1 fruit fly cellular context compared by ENCODE assay signal in the genomic region with DNA sequence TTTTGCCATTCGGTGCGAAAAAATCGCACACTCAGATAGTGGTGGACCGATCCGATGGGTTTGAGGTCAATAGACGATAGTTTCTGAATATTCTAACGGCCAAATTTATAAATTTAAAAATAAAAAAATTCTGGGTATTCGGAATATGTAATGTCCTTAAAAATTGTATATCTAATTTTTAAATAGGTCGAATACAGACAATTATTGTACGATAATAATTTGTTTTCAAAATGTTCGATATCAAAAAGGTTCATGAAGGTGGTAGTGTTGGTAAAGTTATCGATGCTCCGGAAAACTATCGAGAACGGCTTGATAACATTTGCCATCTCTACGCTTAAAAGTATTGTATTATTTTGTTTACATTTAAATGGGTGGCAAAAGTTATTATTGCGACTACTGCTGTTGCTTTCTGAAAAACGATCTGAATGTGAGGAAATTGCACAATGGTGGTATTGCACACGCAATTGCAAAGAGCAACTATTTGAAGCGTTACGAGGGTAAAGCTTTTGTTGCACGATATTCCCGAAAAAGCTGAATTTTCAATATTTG.
TF ChIP-seq lines count a peak whose summit lies in the region.

A gene (plus strand): TSS at position 315 of the 549 bp plus-strand sequence.
A gene (minus strand): TSS at position 499 of the 549 bp plus-strand sequence.

TF ChIP-seq in whole organism, embryonic, 481 proteins besides CTCF, POLR2A, EP300 and RAD21 (continued from another document and continues in another):
- TF ChIP-seq dysf (GFP tag; IDR thresholded peaks at IDR 0.05; lab: Robert Waterston, UW): peak; percentile 62; the same call in 1 of the 3 replicates
- TF ChIP-seq Usf (GFP tag; optimal IDR thresholded peaks at IDR 0.05; lab: Kevin White, UChicago): no peak
- TF ChIP-seq so (GFP tag; IDR thresholded peaks at IDR 0.05; lab: Robert Waterston, UW): no peak; the same call in 2 of the 3 replicates
- peak; percentile 73; the same call in 2 of the 3 replicates for TF ChIP-seq zen2 (GFP tag; IDR thresholded peaks at IDR 0.05; lab: Robert Waterston, UW; ENCODE audit: partially characterized antibody)
- peak; percentile 62 for TF ChIP-seq ssp (GFP tag; IDR thresholded peaks at IDR 0.05; lab: Robert Waterston, UW)
- peak; percentile 62 for TF ChIP-seq CG1602 (GFP tag; optimal IDR thresholded peaks at IDR 0.05; lab: Kevin White, UChicago)
- TF ChIP-seq kay (GFP tag; optimal IDR thresholded peaks at IDR 0.05; lab: Kevin White, UChicago): peak; percentile 53
- TF ChIP-seq Lpt (GFP tag; optimal IDR thresholded peaks at IDR 0.05; lab: Kevin White, UChicago): no peak
- no peak for TF ChIP-seq CG13894 (tag; optimal IDR thresholded peaks at IDR 0.05; lab: Kevin White, UChicago)
- TF ChIP-seq Oli (tag; optimal IDR thresholded peaks at IDR 0.05; lab: Kevin White, UChicago): peak; percentile 51
- peak; percentile 25; the same call in 1 of the 2 replicates for TF ChIP-seq vvl (GFP tag; IDR thresholded peaks at IDR 0.05; lab: Robert Waterston, UW)
- no peak for TF ChIP-seq ewg (GFP tag; optimal IDR thresholded peaks at IDR 0.05; lab: Kevin White, UChicago)
- no peak for TF ChIP-seq HmgD (GFP tag; optimal IDR thresholded peaks at IDR 0.05; lab: Kevin White, UChicago)
- TF ChIP-seq CG4730 (GFP tag; IDR thresholded peaks at IDR 0.05; lab: Robert Waterston, UW): 0 out of 2 replicates have a peak, but pooled peaks have one; percentile 25
- peak; percentile 53 for TF ChIP-seq CG12299 (tag; optimal IDR thresholded peaks at IDR 0.05; lab: Kevin White, UChicago)
- TF ChIP-seq CG12391 (tag; optimal IDR thresholded peaks at IDR 0.05; lab: Kevin White, UChicago): peak; percentile 82
- TF ChIP-seq lilli (GFP tag; optimal IDR thresholded peaks at IDR 0.05; lab: Kevin White, UChicago): peak; percentile 87
- peak; percentile 58 for TF ChIP-seq Meics (GFP tag; optimal IDR thresholded peaks at IDR 0.05; lab: Kevin White, UChicago)
- no peak for TF ChIP-seq CG10274 (GFP tag; optimal IDR thresholded peaks at IDR 0.05; lab: Kevin White, UChicago)
- no peak for TF ChIP-seq gt (GFP tag; IDR thresholded peaks at IDR 0.05; lab: Robert Waterston, UW)
- TF ChIP-seq Abd-B (GFP tag; optimal IDR thresholded peaks at IDR 0.05; lab: Kevin White, UChicago): peak; percentile 59
- no peak for TF ChIP-seq BtbVII (GFP tag; optimal IDR thresholded peaks at IDR 0.05; lab: Kevin White, UChicago)
- TF ChIP-seq kni (GFP tag; optimal IDR thresholded peaks at IDR 0.05; lab: Kevin White, UChicago): peak; percentile 14
- peak; percentile 98 for TF ChIP-seq CG10267 (tag; optimal IDR thresholded peaks at IDR 0.05; lab: Kevin White, UChicago)
- TF ChIP-seq h (optimal IDR thresholded peaks at IDR 0.05; lab: Kevin White, UChicago): no peak
- no peak for TF ChIP-seq Asciz (GFP tag; optimal IDR thresholded peaks at IDR 0.05; lab: Kevin White, UChicago)
- TF ChIP-seq CG9609 (GFP tag; optimal IDR thresholded peaks at IDR 0.05; lab: Kevin White, UChicago): peak; percentile 27
- TF ChIP-seq trem (tag; optimal IDR thresholded peaks at IDR 0.05; lab: Kevin White, UChicago): peak; percentile 86
- TF ChIP-seq pros (GFP tag; optimal IDR thresholded peaks at IDR 0.05; lab: Kevin White, UChicago): no peak
- peak; percentile 32 for TF ChIP-seq CrebB (tag; optimal IDR thresholded peaks at IDR 0.05; lab: Kevin White, UChicago)
- TF ChIP-seq tup (GFP tag; optimal IDR thresholded peaks at IDR 0.05; lab: Kevin White, UChicago): no peak
- no peak for TF ChIP-seq jigr1 (GFP tag; IDR thresholded peaks at IDR 0.05; lab: Robert Waterston, UW)
- no peak for TF ChIP-seq CG7357 (GFP tag; IDR thresholded peaks at IDR 0.05; lab: Robert Waterston, UW)
- TF ChIP-seq CG10565 (GFP tag; optimal IDR thresholded peaks at IDR 0.05; lab: Kevin White, UChicago): no peak
- TF ChIP-seq Ets97D (GFP tag; optimal IDR thresholded peaks at IDR 0.05; lab: Kevin White, UChicago): peak; percentile 75
- TF ChIP-seq CG7271 (tag; optimal IDR thresholded peaks at IDR 0.05; lab: Kevin White, UChicago): no peak
- peak; percentile 73 for TF ChIP-seq sob (GFP tag; IDR thresholded peaks at IDR 0.05; lab: Robert Waterston, UW)
- TF ChIP-seq Fer3 (tag; optimal IDR thresholded peaks at IDR 0.05; lab: Kevin White, UChicago): peak; percentile 58
- TF ChIP-seq CG32767 (GFP tag; IDR thresholded peaks at IDR 0.05; lab: Robert Waterston, UW): peak; percentile 36; the same call in 1 of the 2 replicates
- TF ChIP-seq CG2202 (tag; optimal IDR thresholded peaks at IDR 0.05; lab: Kevin White, UChicago): peak; percentile 9
- TF ChIP-seq tll (GFP tag; optimal IDR thresholded peaks at IDR 0.05; lab: Kevin White, UChicago): peak in 1 of 2 experiments; percentile 8
- TF ChIP-seq zfh1 (GFP tag; IDR thresholded peaks at IDR 0.05; lab: Robert Waterston, UW): no peak
- peak; percentile 58 for TF ChIP-seq pzg (GFP tag; optimal IDR thresholded peaks at IDR 0.05; lab: Kevin White, UChicago)
- TF ChIP-seq CG11696 (GFP tag; IDR thresholded peaks at IDR 0.05; lab: Robert Waterston, UW): no peak
- peak; percentile 87 for TF ChIP-seq CoRest (tag; optimal IDR thresholded peaks at IDR 0.05; lab: Kevin White, UChicago)
- TF ChIP-seq hth (optimal IDR thresholded peaks at IDR 0.05; lab: Kevin White, UChicago): no peak
- peak; percentile 38; the same call in 1 of the 2 replicates for TF ChIP-seq tna (GFP tag; IDR thresholded peaks at IDR 0.05; lab: Robert Waterston, UW; ENCODE audit: partially characterized antibody)
- TF ChIP-seq grn (GFP tag; optimal IDR thresholded peaks at IDR 0.05; lab: Kevin White, UChicago): no peak
- TF ChIP-seq H15 (GFP tag; IDR thresholded peaks at IDR 0.05; lab: Robert Waterston, UW): no peak
- TF ChIP-seq yki (optimal IDR thresholded peaks at IDR 0.05; lab: Kevin White, UChicago): no peak
- TF ChIP-seq slbo (GFP tag; IDR thresholded peaks at IDR 0.05; lab: Robert Waterston, UW): peak; percentile 80
- peak; percentile 64 for TF ChIP-seq PHDP (tag; optimal IDR thresholded peaks at IDR 0.05; lab: Kevin White, UChicago)
- peak; percentile 57 for TF ChIP-seq CG33213 (GFP tag; optimal IDR thresholded peaks at IDR 0.05; lab: Kevin White, UChicago)
- peak; percentile 75; the same call in 2 of the 4 replicates for TF ChIP-seq chinmo (GFP tag; IDR thresholded peaks at IDR 0.05; lab: Robert Waterston, UW; ENCODE audit: partially characterized antibody)
- TF ChIP-seq CG17612 (GFP tag; IDR thresholded peaks at IDR 0.05; lab: Robert Waterston, UW): no peak
- TF ChIP-seq CG15269 (tag; optimal IDR thresholded peaks at IDR 0.05; lab: Kevin White, UChicago): no peak
- no peak for TF ChIP-seq prd (optimal IDR thresholded peaks at IDR 0.05; lab: Kevin White, UChicago)
- peak; percentile 74; the same call in 2 of the 3 replicates for TF ChIP-seq prd (GFP tag; IDR thresholded peaks at IDR 0.05; lab: Robert Waterston, UW)
- TF ChIP-seq Ets65A (GFP tag; lab: Kevin White, UChicago): peak; percentile 95
- TF ChIP-seq Myb (GFP tag; optimal IDR thresholded peaks at IDR 0.05; lab: Kevin White, UChicago): peak; percentile 85
- peak; percentile 79 for TF ChIP-seq phol (tag; optimal IDR thresholded peaks at IDR 0.05; lab: Kevin White, UChicago)
- no peak for TF ChIP-seq Sry-β (GFP tag; optimal IDR thresholded peaks at IDR 0.05; lab: Kevin White, UChicago)
- no peak for TF ChIP-seq ara (GFP tag; IDR thresholded peaks at IDR 0.05; lab: Robert Waterston, UW)
- TF ChIP-seq CG12942 (GFP tag; optimal IDR thresholded peaks at IDR 0.05; lab: Kevin White, UChicago): peak; percentile 60
- no peak for TF ChIP-seq gsb-n (tag; optimal IDR thresholded peaks at IDR 0.05; lab: Kevin White, UChicago)
- peak; percentile 68 for TF ChIP-seq ftz-f1 (GFP tag; optimal IDR thresholded peaks at IDR 0.05; lab: Kevin White, UChicago)
- peak; percentile 10 for TF ChIP-seq CG3163 (GFP tag; optimal IDR thresholded peaks at IDR 0.05; lab: Kevin White, UChicago)
- no peak for TF ChIP-seq br (optimal IDR thresholded peaks at IDR 0.05; lab: Kevin White, UChicago)
- no peak for TF ChIP-seq aop (GFP tag; IDR thresholded peaks at IDR 0.05; lab: Robert Waterston, UW)
- peak; percentile 56 for TF ChIP-seq CG4820 (GFP tag; optimal IDR thresholded peaks at IDR 0.05; lab: Kevin White, UChicago)
- peak; percentile 56 for TF ChIP-seq CHES-1-like (GFP tag; optimal IDR thresholded peaks at IDR 0.05; lab: Kevin White, UChicago)
- TF ChIP-seq z (GFP tag; IDR thresholded peaks at IDR 0.05; lab: Robert Waterston, UW): no peak
- TF ChIP-seq CG33557 (GFP tag; optimal IDR thresholded peaks at IDR 0.05; lab: Kevin White, UChicago): peak; percentile 61
- TF ChIP-seq Dip2 (GFP tag; IDR thresholded peaks at IDR 0.05; lab: Robert Waterston, UW): no peak
- peak; percentile 65 for TF ChIP-seq al (GFP tag; IDR thresholded peaks at IDR 0.05; lab: Robert Waterston, UW)
- peak; percentile 50 for TF ChIP-seq CG10654 (GFP tag; optimal IDR thresholded peaks at IDR 0.05; lab: Kevin White, UChicago)
- TF ChIP-seq zen (tag; optimal IDR thresholded peaks at IDR 0.05; lab: Kevin White, UChicago): peak; percentile 37
- peak; percentile 83 for TF ChIP-seq CG15514 (GFP tag; optimal IDR thresholded peaks at IDR 0.05; lab: Kevin White, UChicago)
- no peak for TF ChIP-seq Stat92E (GFP tag; optimal IDR thresholded peaks at IDR 0.05; lab: Kevin White, UChicago)
- TF ChIP-seq schlank (tag; optimal IDR thresholded peaks at IDR 0.05; lab: Kevin White, UChicago): no peak
- no peak; the same call in 1 of the 2 replicates for TF ChIP-seq HLH3B (GFP tag; IDR thresholded peaks at IDR 0.05; lab: Robert Waterston, UW)
- peak; percentile 74; the same call in 1 of the 3 replicates for TF ChIP-seq Opbp (GFP tag; IDR thresholded peaks at IDR 0.05; lab: Robert Waterston, UW; ENCODE audit: partially characterized antibody)
- no peak for TF ChIP-seq p53 (GFP tag; optimal IDR thresholded peaks at IDR 0.05; lab: Kevin White, UChicago)
- no peak for TF ChIP-seq CG3726 (GFP tag; IDR thresholded peaks at IDR 0.05; lab: Robert Waterston, UW)
- peak; percentile 76; the same call in 2 of the 3 replicates for TF ChIP-seq Dbx (GFP tag; IDR thresholded peaks at IDR 0.05; lab: Robert Waterston, UW)
- TF ChIP-seq sr (GFP tag; IDR thresholded peaks at IDR 0.05; lab: Robert Waterston, UW): no peak
- TF ChIP-seq CG12155 (GFP tag; optimal IDR thresholded peaks at IDR 0.05; lab: Kevin White, UChicago): peak; percentile 80
- TF ChIP-seq cg (GFP tag; optimal IDR thresholded peaks at IDR 0.05; lab: Kevin White, UChicago): no peak
- TF ChIP-seq Aef1 (GFP tag; IDR thresholded peaks at IDR 0.05; lab: Robert Waterston, UW): peak; percentile 60; the same call in 2 of the 3 replicates
- TF ChIP-seq HLHmδ (GFP tag; optimal IDR thresholded peaks at IDR 0.05; lab: Kevin White, UChicago): no peak
- peak; percentile 14 for TF ChIP-seq CG9797 (GFP tag; optimal IDR thresholded peaks at IDR 0.05; lab: Kevin White, UChicago)
- peak; percentile 16 for TF ChIP-seq psq (GFP tag; optimal IDR thresholded peaks at IDR 0.05; lab: Kevin White, UChicago)
- no peak for TF ChIP-seq CG12071 (GFP tag; optimal IDR thresholded peaks at IDR 0.05; lab: Kevin White, UChicago)
- TF ChIP-seq bsh (GFP tag; optimal IDR thresholded peaks at IDR 0.05; lab: Kevin White, UChicago): peak in 1 of 2 experiments; percentile 48
- no peak for TF ChIP-seq oc (tag; optimal IDR thresholded peaks at IDR 0.05; lab: Kevin White, UChicago)
- TF ChIP-seq CG12104 (GFP tag; optimal IDR thresholded peaks at IDR 0.05; lab: Kevin White, UChicago): peak; percentile 56
- TF ChIP-seq CG17361 (GFP tag; IDR thresholded peaks at IDR 0.05; lab: Robert Waterston, UW): peak; percentile 77
- peak; percentile 41 for TF ChIP-seq Six4 (GFP tag; optimal IDR thresholded peaks at IDR 0.05; lab: Kevin White, UChicago)
- TF ChIP-seq seq (GFP tag; IDR thresholded peaks at IDR 0.05; lab: Robert Waterston, UW): peak; percentile 32; the same call in 1 of the 2 replicates
- TF ChIP-seq fu2 (GFP tag; optimal IDR thresholded peaks at IDR 0.05; lab: Kevin White, UChicago): peak; percentile 27
- TF ChIP-seq Spps (tag; optimal IDR thresholded peaks at IDR 0.05; lab: Kevin White, UChicago): peak; percentile 26
- no peak for TF ChIP-seq zf30C (GFP tag; optimal IDR thresholded peaks at IDR 0.05; lab: Kevin White, UChicago)
- TF ChIP-seq sqz (GFP tag; optimal IDR thresholded peaks at IDR 0.05; lab: Kevin White, UChicago): no peak
- TF ChIP-seq ATbp (GFP tag; optimal IDR thresholded peaks at IDR 0.05; lab: Kevin White, UChicago): no peak
- no peak for TF ChIP-seq Lim3 (GFP tag; IDR thresholded peaks at IDR 0.05; lab: Robert Waterston, UW)
- peak; percentile 17 for TF ChIP-seq CG4282 (GFP tag; optimal IDR thresholded peaks at IDR 0.05; lab: Kevin White, UChicago)
- peak; percentile 57 for TF ChIP-seq fd3F (GFP tag; optimal IDR thresholded peaks at IDR 0.05; lab: Kevin White, UChicago)
- no peak for TF ChIP-seq CG8765 (GFP tag; IDR thresholded peaks at IDR 0.05; lab: Robert Waterston, UW)
- no peak for TF ChIP-seq Kr (GFP tag; optimal IDR thresholded peaks at IDR 0.05; lab: Kevin White, UChicago)
- TF ChIP-seq Side (GFP tag; optimal IDR thresholded peaks at IDR 0.05; lab: Kevin White, UChicago): peak; percentile 58
- TF ChIP-seq Hand (GFP tag; optimal IDR thresholded peaks at IDR 0.05; lab: Kevin White, UChicago): no peak
- TF ChIP-seq gsb (GFP tag; IDR thresholded peaks at IDR 0.05; lab: Robert Waterston, UW): no peak
- TF ChIP-seq her (GFP tag; optimal IDR thresholded peaks at IDR 0.05; lab: Kevin White, UChicago): peak; percentile 9
- TF ChIP-seq TFAM (GFP tag; optimal IDR thresholded peaks at IDR 0.05; lab: Kevin White, UChicago): no peak
- no peak for TF ChIP-seq CG1024 (GFP tag; IDR thresholded peaks at IDR 0.05; lab: Robert Waterston, UW)
- peak; percentile 54; the same call in 1 of the 2 replicates for TF ChIP-seq CG7372 (GFP tag; IDR thresholded peaks at IDR 0.05; lab: Robert Waterston, UW)
- peak; percentile 64; the same call in 2 of the 4 replicates for TF ChIP-seq Gug (GFP tag; IDR thresholded peaks at IDR 0.05; lab: Robert Waterston, UW)
- TF ChIP-seq chn (GFP tag; optimal IDR thresholded peaks at IDR 0.05; lab: Kevin White, UChicago): peak; percentile 72
- TF ChIP-seq CG31388 (GFP tag; optimal IDR thresholded peaks at IDR 0.05; lab: Kevin White, UChicago): no peak
- peak; percentile 31 for TF ChIP-seq disco-r (GFP tag; optimal IDR thresholded peaks at IDR 0.05; lab: Kevin White, UChicago)
- TF ChIP-seq CG18764 (GFP tag; optimal IDR thresholded peaks at IDR 0.05; lab: Kevin White, UChicago): peak; percentile 66
- peak; percentile 79 for TF ChIP-seq vfl (GFP tag; optimal IDR thresholded peaks at IDR 0.05; lab: Kevin White, UChicago)
- TF ChIP-seq dpn (GFP tag; optimal IDR thresholded peaks at IDR 0.05; lab: Kevin White, UChicago): peak; percentile 71 to 79
- TF ChIP-seq CG1233 (GFP tag; optimal IDR thresholded peaks at IDR 0.05; lab: Kevin White, UChicago): peak; percentile 34
- no peak for TF ChIP-seq tap (tag; optimal IDR thresholded peaks at IDR 0.05; lab: Kevin White, UChicago)
